Worm (Caenorhabditis elegans): Measurements from ENCODE around the gene F25E2.3.

F25E2.3 gene

ce11 chrX:841393-841792 is 28.4 kb upstream of the F25E2.3 start, which contains the start of gene F39H12.3:
TSS of gene F39H12.3 (minus strand) at chrX:841493.
- TF ChIP-seq snpc-4 (GFP tag; optimal IDR thresholded peaks at IDR 0.05) (no peak), snpc-4 (tag; optimal IDR thresholded peaks at IDR 0.05) (no peak), snpc-1.1 (tag; optimal IDR thresholded peaks at IDR 0.05; ENCODE audit: insufficient read depth) (no peak), T07F8.4 (tag; optimal IDR thresholded peaks at IDR 0.05) (no peak), ets-4 (GFP tag; optimal IDR thresholded peaks at IDR 0.05) (no peak), unc-62 (GFP tag; optimal IDR thresholded peaks at IDR 0.05) (no peak), hrde-1 (tag; optimal IDR thresholded peaks at IDR 0.05; ENCODE audit: borderline replicate concordance) (no peak), rcor-1 (GFP tag; IDR thresholded peaks at IDR 0.05) (no peak), xnd-1 (tag; optimal IDR thresholded peaks at IDR 0.05) (no peak), F23B12.7 (tag; optimal IDR thresholded peaks at IDR 0.05; ENCODE audit: insufficient read depth) (no peak), mcd-1 (GFP tag; IDR thresholded peaks at IDR 0.05) (no peak), B0336.3 (GFP tag; IDR thresholded peaks at IDR 0.05) (no peak), hmg-20 (GFP tag; IDR thresholded peaks at IDR 0.05) (no peak)

- TF ChIP-seq atf-7 (tag; optimal IDR thresholded peaks at IDR 0.05) = no peak
- TF ChIP-seq C17E4.6 (GFP tag; IDR thresholded peaks at IDR 0.05) = no peak
- TF ChIP-seq ceh-79 (tag; optimal IDR thresholded peaks at IDR 0.05) = no peak
- no peak for TF ChIP-seq ceh-40 (GFP tag; IDR thresholded peaks at IDR 0.05)
- no peak for TF ChIP-seq cebp-2 (GFP tag; IDR thresholded peaks at IDR 0.05)
- no peak for TF ChIP-seq F22D6.2 (tag; optimal IDR thresholded peaks at IDR 0.05)
- no peak for TF ChIP-seq attf-5 (GFP tag; optimal IDR thresholded peaks at IDR 0.05)
Measured at ce11 chrX:834478-834877, 21.5 kb upstream of the F25E2.3 start, which contains the start of gene F39H12.1. TSS of gene F39H12.1 (plus strand) at chrX:834778.

ce11 chrX:830185-830584 is 17.2 kb upstream of the F25E2.3 start:
- no peak for TF ChIP-seq lin-40 (tag; optimal IDR thresholded peaks at IDR 0.05)
- TF ChIP-seq madf-3 (GFP tag; IDR thresholded peaks at IDR 0.05) = no peak

- TF ChIP-seq athp-1 (tag; optimal IDR thresholded peaks at IDR 0.05) (no peak), F37B4.10 (GFP tag; IDR thresholded peaks at IDR 0.05) (no peak), C17E4.6 (GFP tag; IDR thresholded peaks at IDR 0.05) (no peak), rpc-1 (optimal IDR thresholded peaks at IDR 0.05) (no peak), rpc-1 (tag; optimal IDR thresholded peaks at IDR 0.05) (no peak), pha-4 (tag; optimal IDR thresholded peaks at IDR 0.05) (no peak), aptf-3 (GFP tag; IDR thresholded peaks at IDR 0.05) (no peak)
Measured at ce11 chrX:828603-829002, 15.6 kb upstream of the F25E2.3 start, which contains the start of gene wdr-54. TSS of gene wdr-54 (plus strand) at chrX:828903.

- TF ChIP-seq F49E8.2 (tag; optimal IDR thresholded peaks at IDR 0.05; ENCODE audit: insufficient read depth) = no peak
- TF ChIP-seq pbrm-1 (GFP tag; IDR thresholded peaks at IDR 0.05) = 0 out of 2 replicates have a peak, but pooled peaks have one; percentile 29
- TF ChIP-seq rpc-1 (optimal IDR thresholded peaks at IDR 0.05) = no peak
- TF ChIP-seq rpc-1 (tag; optimal IDR thresholded peaks at IDR 0.05) = no peak
- TF ChIP-seq ZK185.1 (tag; optimal IDR thresholded peaks at IDR 0.05; ENCODE audit: poor library complexity, severe bottlenecking) = peak; percentile 39
- no peak for TF ChIP-seq unc-130 (GFP tag; optimal IDR thresholded peaks at IDR 0.05)
- no peak for TF ChIP-seq Y79H2A.3 (GFP tag; conservative IDR thresholded peaks at IDR 0.05)
- no peak for TF ChIP-seq hmg-20 (GFP tag; IDR thresholded peaks at IDR 0.05)
- no peak for TF ChIP-seq lir-1 (GFP tag; conservative IDR thresholded peaks at IDR 0.05)
- no peak for TF ChIP-seq B0336.3 (GFP tag; IDR thresholded peaks at IDR 0.05)
- TF ChIP-seq T07F8.4 (tag; optimal IDR thresholded peaks at IDR 0.05) = no peak
- TF ChIP-seq lin-40 (tag; optimal IDR thresholded peaks at IDR 0.05) = peak; percentile 65
- no peak for TF ChIP-seq tlf-1 (GFP tag; optimal IDR thresholded peaks at IDR 0.05)
- TF ChIP-seq nhr-80 (tag; optimal IDR thresholded peaks at IDR 0.05) = peak; percentile 51
- no peak for TF ChIP-seq F52B5.7 (tag; optimal IDR thresholded peaks at IDR 0.05)
- no peak for TF ChIP-seq mes-4 (tag; optimal IDR thresholded peaks at IDR 0.05)
- no peak for TF ChIP-seq ekl-4 (GFP tag; IDR thresholded peaks at IDR 0.05)
- no peak for TF ChIP-seq nfya-1 (tag; optimal IDR thresholded peaks at IDR 0.05; ENCODE audit: borderline replicate concordance, insufficient read depth)
- TF ChIP-seq egl-44 (GFP tag; IDR thresholded peaks at IDR 0.05) = no peak
- TF ChIP-seq attf-3 (GFP tag; conservative IDR thresholded peaks at IDR 0.05) = no peak
- no peak for TF ChIP-seq zim-3 (tag; optimal IDR thresholded peaks at IDR 0.05)
Measured at ce11 chrX:827502-827901, 14.5 kb upstream of the F25E2.3 start.

Measured in whole organism, young adult.